Worm (Caenorhabditis elegans) whole organism, L4 larva: ENCODE measurements around the gene leo-1.

Experiments used
- ces-1 ChIP-seq: fragments of 150-350 bp; sonication (generic microtip); optimal IDR thresholded peaks from 4 replicates; lab custom pipeline; 2014; ENCODE audit warnings: missing biosample characterization, missing genetic modification reagents, missing genetic modification characterization
- egl-27 ChIP-seq: sonication (generic microtip); optimal IDR thresholded peaks from 3 replicates; lab custom pipeline; 2017; ENCODE audit warnings: missing biosample characterization, missing genetic modification reagents, missing genetic modification characterization
- mes-2 ChIP-seq: sonication (generic microtip); optimal IDR thresholded peaks from 2 replicates; lab custom pipeline; 2016; ENCODE audit warnings: missing genotype, mild to moderate bottlenecking, missing genetic modification characterization, missing compliant biosample characterization; ENCODE audit not compliant: poor library complexity, severe bottlenecking
- ztf-11 ChIP-seq: fragments of 150-350 bp; optimal IDR thresholded peaks from 2 replicates; lab custom pipeline; 2014; ENCODE audit warnings: missing biosample characterization, missing genetic modification characterization

DNA sequence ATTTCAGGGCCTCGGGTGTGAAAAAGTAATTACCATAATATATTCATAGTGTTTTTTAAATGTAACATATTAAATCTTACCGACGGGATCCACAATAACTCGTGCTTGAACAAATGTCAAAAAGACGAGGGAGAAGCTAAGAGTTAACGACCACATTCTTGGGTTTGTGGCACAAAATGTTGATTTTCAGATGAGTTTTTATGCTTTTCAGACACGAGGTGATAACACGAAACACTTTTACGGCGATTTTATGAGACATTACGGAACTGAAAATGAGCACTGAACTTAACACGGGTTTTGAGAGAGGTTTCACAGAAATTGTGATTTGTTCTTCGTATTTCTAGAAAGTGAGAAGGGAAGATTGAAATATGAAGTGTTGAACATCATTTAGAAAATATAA, 22.6 kb downstream of the leo-1 start, which contains the start of gene B0035.13:
- TF ChIP-seq egl-27 (no peak), ztf-11 (tag; lab: Kevin White, UChicago) (no peak), mes-2 (tag; lab: Kevin White, UChicago) (no peak), ces-1 (no peak)
